Worm (Caenorhabditis elegans): ENCODE results near the gene sgt-1.
A peak's percentile ranks its signal among the peaks of the same experiment; 100 is the strongest.

sgt-1 gene

DNA sequence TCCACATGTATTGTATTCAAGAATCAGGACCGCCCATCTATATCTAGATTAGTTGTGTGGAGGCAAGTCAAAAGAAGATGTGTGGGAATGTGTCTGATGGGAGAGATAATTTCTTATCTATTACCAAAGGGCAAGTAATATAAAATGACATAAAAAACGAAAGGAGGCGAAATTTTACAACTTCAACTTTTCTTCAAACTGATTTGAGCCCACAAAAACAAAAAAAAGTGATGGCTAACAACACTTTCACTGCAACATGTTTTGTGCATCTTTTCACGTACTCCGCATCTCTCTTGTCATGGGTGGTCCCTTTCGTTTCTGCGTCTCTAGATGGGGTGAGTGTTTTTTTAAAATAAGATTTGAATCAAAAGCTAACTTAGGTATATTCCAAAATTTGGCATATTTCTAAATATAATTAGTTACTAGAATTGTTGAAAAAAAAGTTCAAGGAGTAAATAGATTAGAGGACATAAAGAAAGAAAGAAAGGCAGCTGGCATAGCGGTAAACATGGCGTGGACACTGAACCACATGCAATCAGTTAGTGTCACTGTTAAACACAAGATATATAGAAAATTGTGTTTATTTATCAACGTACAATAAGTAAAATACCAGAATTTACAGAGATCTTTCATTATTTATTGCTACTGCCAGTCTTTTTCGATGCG lies 38.1 kb upstream of the sgt-1 start, which contains the start of gene ZK546.19 (continued):
- TF ChIP-seq snpc-1.3 (tag; optimal IDR thresholded peaks at IDR 0.05; ENCODE audit: insufficient read depth), result no peak

DNA sequence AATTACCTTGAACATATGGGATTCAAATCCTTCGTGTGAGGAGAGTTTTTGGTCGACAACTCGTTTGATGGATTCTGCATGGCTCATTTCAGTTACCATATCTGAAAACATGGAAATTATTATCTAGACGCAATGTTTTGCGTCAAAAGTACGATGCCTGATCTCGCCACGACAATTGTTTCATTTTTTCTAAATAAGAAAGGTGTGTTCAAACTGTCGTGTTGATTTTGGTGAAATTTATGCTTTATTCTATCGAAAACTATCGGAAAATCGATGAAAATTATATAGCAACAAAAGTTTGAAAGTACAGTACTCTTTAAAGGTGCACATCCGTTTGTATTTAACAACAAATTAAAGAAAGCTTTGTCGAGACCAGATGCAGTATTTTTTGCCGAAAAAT lies 37.5 kb upstream of the sgt-1 start, which contains the start of gene cblc-1:
cblc-1 (minus strand) TSS at position 101 of the 400 bp plus-strand sequence.
- no peak for TF ChIP-seq egl-44 (GFP tag; IDR thresholded peaks at IDR 0.05)
- no peak for TF ChIP-seq C17E4.6 (GFP tag; IDR thresholded peaks at IDR 0.05)
- no peak for TF ChIP-seq F22D6.2 (tag; optimal IDR thresholded peaks at IDR 0.05)
- no peak for TF ChIP-seq F57A8.1 (GFP tag; optimal IDR thresholded peaks at IDR 0.05)
- no peak for TF ChIP-seq Y67H2A.10 (GFP tag; conservative IDR thresholded peaks at IDR 0.05)
- no peak for TF ChIP-seq B0035.1 (tag; optimal IDR thresholded peaks at IDR 0.05)
- no peak for TF ChIP-seq Y56A3A.18 (GFP tag; IDR thresholded peaks at IDR 0.05)

DNA sequence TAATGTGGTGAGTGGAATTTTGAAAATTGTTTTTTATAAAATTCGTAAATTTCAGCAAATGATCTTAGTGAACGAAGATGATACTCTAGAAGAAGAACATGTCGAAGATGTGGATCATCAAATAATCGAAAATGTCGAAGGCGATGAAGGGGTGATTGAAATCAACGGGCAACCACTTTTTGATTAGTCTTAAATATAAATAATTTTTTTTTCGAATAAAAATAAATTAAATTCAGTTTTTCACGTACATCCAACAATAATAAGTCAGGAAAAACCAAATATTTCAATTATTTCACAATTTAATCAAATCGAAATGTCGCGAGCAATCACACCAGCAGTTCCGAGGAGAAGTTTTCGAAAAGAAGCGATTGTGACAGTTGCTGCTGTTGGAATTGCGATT lies 34.1 kb upstream of the sgt-1 start, which contains the start of gene ZK546.4:
ZK546.4 (plus strand) TSS at position 301 of the 400 bp plus-strand sequence.
- no peak for TF ChIP-seq F57C9.4 (tag; optimal IDR thresholded peaks at IDR 0.05)
- TF ChIP-seq F55B11.4 (tag; optimal IDR thresholded peaks at IDR 0.05; ENCODE audit: borderline replicate concordance, insufficient read depth), result no peak
- no peak for TF ChIP-seq ztf-18 (tag; optimal IDR thresholded peaks at IDR 0.05)
- no peak for TF ChIP-seq lsy-27 (tag; optimal IDR thresholded peaks at IDR 0.05; ENCODE audit: borderline replicate concordance, insufficient read depth)
- TF ChIP-seq F49E8.2 (tag; optimal IDR thresholded peaks at IDR 0.05; ENCODE audit: insufficient read depth), result no peak
- no peak for TF ChIP-seq akir-1 (GFP tag; optimal IDR thresholded peaks at IDR 0.05)
- TF ChIP-seq unc-62 (GFP tag; optimal IDR thresholded peaks at IDR 0.05), result no peak
- no peak for TF ChIP-seq die-1 (tag; optimal IDR thresholded peaks at IDR 0.05)
- no peak for TF ChIP-seq ceh-91 (GFP tag; IDR thresholded peaks at IDR 0.05)
- no peak for TF ChIP-seq bed-1 (GFP tag; IDR thresholded peaks at IDR 0.05)
- no peak for TF ChIP-seq B0261.1 (tag; optimal IDR thresholded peaks at IDR 0.05)
- no peak for TF ChIP-seq ceh-79 (tag; optimal IDR thresholded peaks at IDR 0.05)
- no peak for TF ChIP-seq lin-40 (tag; optimal IDR thresholded peaks at IDR 0.05)
- TF ChIP-seq aptf-3 (GFP tag; IDR thresholded peaks at IDR 0.05), result no peak
- no peak for TF ChIP-seq Y53G8AR.9 (GFP tag; conservative IDR thresholded peaks at IDR 0.05)
- no peak for TF ChIP-seq B0035.1 (tag; optimal IDR thresholded peaks at IDR 0.05)
- no peak for TF ChIP-seq nfya-1 (tag; optimal IDR thresholded peaks at IDR 0.05; ENCODE audit: borderline replicate concordance, insufficient read depth)
- no peak for TF ChIP-seq dox-1 (GFP tag; IDR thresholded peaks at IDR 0.05)
- no peak for TF ChIP-seq attf-5 (GFP tag; optimal IDR thresholded peaks at IDR 0.05)
- no peak for TF ChIP-seq hmg-1.2 (GFP tag; IDR thresholded peaks at IDR 0.05)

DNA sequence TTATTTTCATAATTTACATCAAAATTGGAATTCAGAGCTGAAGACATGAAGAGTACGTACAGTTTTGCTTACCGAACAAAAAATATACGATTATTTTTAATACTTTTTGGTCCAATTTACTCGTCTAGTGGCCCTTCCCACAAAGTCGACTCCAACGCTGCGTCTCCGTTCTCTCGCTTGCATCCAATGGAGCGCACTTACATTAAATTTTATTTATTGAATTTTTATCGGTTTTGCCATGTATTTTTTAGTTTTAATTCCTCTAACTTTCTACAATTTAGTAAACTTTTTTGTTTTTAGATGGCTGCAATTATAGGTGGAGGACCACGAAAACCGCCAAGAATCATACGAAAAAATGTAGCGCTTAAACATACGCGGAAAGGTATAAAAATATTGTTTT lies 31.9 kb upstream of the sgt-1 start, which contains the start of gene ZK546.5:
ZK546.5 (plus strand) TSS at position 301 of the 400 bp plus-strand sequence.
- no peak for TF ChIP-seq C06A6.2 (GFP tag; conservative IDR thresholded peaks at IDR 0.05)
- TF ChIP-seq mcd-1 (GFP tag; IDR thresholded peaks at IDR 0.05), result 0 out of 2 replicates have a peak, but pooled peaks have one; percentile 18

DNA sequence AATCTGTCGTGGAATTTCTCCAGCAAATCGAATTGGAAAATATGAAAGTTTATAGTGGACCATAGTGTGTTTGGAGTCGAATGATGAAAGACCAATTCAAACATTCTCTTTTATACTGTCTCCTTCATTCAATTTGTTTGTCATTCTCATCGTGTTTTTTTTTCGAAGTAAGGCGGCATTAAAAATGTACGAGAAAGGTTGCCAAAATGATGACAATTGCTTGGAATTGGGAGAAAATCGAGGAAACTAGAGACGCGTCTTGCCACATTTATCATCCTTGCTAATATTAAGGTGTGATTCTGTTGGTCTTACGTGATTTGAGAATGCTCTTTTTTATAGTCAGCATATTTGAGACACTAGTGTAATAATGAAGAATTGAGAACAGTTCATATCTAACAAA lies 31.4 kb upstream of the sgt-1 start, which contains the start of gene gst-30:
gst-30 (minus strand) TSS at position 101 of the 400 bp plus-strand sequence.
- TF ChIP-seq madf-8 (GFP tag; conservative IDR thresholded peaks at IDR 0.05) (no peak), tbp1 (GFP tag; optimal IDR thresholded peaks at IDR 0.05) (no peak), him-1 (tag; optimal IDR thresholded peaks at IDR 0.05) (no peak), mes-4 (tag; optimal IDR thresholded peaks at IDR 0.05) (no peak), ceh-100 (GFP tag; IDR thresholded peaks at IDR 0.05) (no peak), C06A6.2 (GFP tag; conservative IDR thresholded peaks at IDR 0.05) (no peak), madf-3 (GFP tag; IDR thresholded peaks at IDR 0.05) (no peak), ceh-27 (GFP tag; optimal IDR thresholded peaks at IDR 0.05) (no peak), T07F8.4 (tag; optimal IDR thresholded peaks at IDR 0.05) (no peak), ekl-4 (GFP tag; IDR thresholded peaks at IDR 0.05) (no peak), B0019.2 (GFP tag; conservative IDR thresholded peaks at IDR 0.05) (no peak), snpc-1.1 (tag; optimal IDR thresholded peaks at IDR 0.05; ENCODE audit: insufficient read depth) (no peak), snpc-4 (GFP tag; optimal IDR thresholded peaks at IDR 0.05) (no peak), snpc-4 (tag; optimal IDR thresholded peaks at IDR 0.05) (no peak)
